Worm (Caenorhabditis elegans): ENCODE data around the gene F18C5.10.

The F18C5.10 gene

DNA sequence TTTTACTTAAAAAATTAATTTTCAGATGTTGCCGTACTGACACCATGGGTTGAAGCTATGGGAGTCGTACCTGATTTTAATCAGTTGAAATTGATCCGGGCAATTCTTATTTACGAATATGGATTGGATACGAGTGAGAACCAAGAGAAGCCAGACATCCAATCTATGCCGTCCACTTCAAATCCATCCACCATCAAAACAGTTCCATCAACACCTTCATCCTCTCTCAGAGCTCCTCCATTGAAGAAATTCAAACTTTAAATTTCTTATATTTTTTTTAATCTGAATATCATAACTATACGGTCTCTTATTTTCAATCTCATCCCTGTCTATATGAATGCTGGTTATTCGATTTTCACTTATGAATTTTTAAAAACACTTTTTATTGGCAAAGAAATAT, 2.4 kb downstream of the F18C5.10 start:
- TF ChIP-seq efl-1 (optimal IDR thresholded peaks at IDR 0.05) (no peak), efl-1 (GFP tag; optimal IDR thresholded peaks at IDR 0.05 in 1 of 2) (peak in 1 of 2 experiments; percentile 14), lin-35 (GFP tag; optimal IDR thresholded peaks at IDR 0.05) (peak in 1 of 2 experiments; percentile 19), ama-1 (optimal IDR thresholded peaks at IDR 0.05) (peak; percentile 64), C34B4.2 (tag; optimal IDR thresholded peaks at IDR 0.05) (no peak), nhr-237 (tag; optimal IDR thresholded peaks at IDR 0.05) (no peak), zip-4 (GFP tag; optimal IDR thresholded peaks at IDR 0.05) (no peak)

DNA sequence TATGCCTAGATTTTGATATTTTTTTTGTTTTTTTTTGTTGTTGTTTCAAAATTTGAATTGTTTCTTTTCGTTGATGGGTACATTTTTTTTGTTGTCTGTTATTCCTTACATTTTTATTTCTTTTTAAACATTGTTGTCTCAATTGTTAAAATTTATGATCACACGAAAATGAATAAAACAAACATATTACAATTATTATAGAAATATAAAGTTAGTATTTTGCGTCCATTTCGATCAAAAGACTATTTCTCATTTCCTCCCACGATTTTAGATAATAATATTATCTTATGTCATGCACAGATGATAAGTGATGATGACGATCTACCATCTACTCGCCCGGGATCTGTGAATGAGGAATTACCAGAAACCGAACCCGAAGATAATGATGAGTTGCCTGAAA, 6.6 kb downstream of the F18C5.10 start, which contains the start of gene wrn-1:
Gene wrn-1 (plus strand): TSS at position 301 of the 400 bp plus-strand sequence.
- no peak for TF ChIP-seq tbx-2 (tag; optimal IDR thresholded peaks at IDR 0.05)
- TF ChIP-seq hlh-4 (tag; optimal IDR thresholded peaks at IDR 0.05) = no peak
- no peak for TF ChIP-seq nhr-76 (tag; optimal IDR thresholded peaks at IDR 0.05)
- no peak for TF ChIP-seq C16A3.4 (tag; optimal IDR thresholded peaks at IDR 0.05)
- TF ChIP-seq fkh-10 (GFP tag; optimal IDR thresholded peaks at IDR 0.05) = no peak
- no peak for TF ChIP-seq nhr-237 (tag; optimal IDR thresholded peaks at IDR 0.05)
- no peak for TF ChIP-seq unc-62 (GFP tag; optimal IDR thresholded peaks at IDR 0.05)
- no peak for TF ChIP-seq unc-30 (tag; optimal IDR thresholded peaks at IDR 0.05)
- TF ChIP-seq ces-1 (GFP tag; optimal IDR thresholded peaks at IDR 0.05) = no peak
- TF ChIP-seq mab-9 (GFP tag; IDR thresholded peaks at IDR 0.05) = no peak
- TF ChIP-seq sptf-1 (tag; optimal IDR thresholded peaks at IDR 0.05) = no peak
- no peak for TF ChIP-seq vab-15 (tag; optimal IDR thresholded peaks at IDR 0.05)
- no peak for TF ChIP-seq nhr-84 (tag; optimal IDR thresholded peaks at IDR 0.05)
- no peak for TF ChIP-seq lin-35 (GFP tag; optimal IDR thresholded peaks at IDR 0.05)

DNA sequence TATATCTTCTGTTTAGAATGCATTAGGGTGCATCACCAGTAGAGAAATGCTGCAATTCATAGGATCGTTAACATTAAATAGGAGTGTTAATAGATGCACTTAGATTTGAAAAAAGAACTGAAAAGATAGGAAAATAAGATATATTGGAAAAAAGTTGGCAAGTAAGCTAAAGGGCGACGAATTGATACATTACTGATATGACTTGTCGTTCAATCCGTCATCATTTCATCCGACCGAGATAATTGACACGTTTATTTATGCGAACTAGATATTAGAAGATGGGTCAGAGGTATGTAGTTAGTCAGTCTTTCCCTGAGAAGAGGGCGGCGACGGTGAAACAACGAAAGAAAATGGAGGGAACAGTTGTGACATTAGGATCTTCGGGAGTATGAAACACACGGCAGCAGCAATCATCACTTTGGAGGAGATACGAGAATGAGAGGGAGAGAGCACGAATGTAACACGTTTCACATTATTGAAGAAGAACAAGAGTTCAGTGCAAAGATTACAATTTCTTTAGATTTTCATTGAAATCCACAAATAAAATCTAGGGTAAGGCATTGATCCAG, 16.3 kb downstream of the F18C5.10 start, which contains the start of gene lron-15:
Gene lron-15 (minus strand): TSS at position 51 of the 569 bp plus-strand sequence.
- TF ChIP-seq unc-130 (tag; optimal IDR thresholded peaks at IDR 0.05) (no peak), lin-14 (GFP tag; optimal IDR thresholded peaks at IDR 0.05) (peak; percentile 19)

DNA sequence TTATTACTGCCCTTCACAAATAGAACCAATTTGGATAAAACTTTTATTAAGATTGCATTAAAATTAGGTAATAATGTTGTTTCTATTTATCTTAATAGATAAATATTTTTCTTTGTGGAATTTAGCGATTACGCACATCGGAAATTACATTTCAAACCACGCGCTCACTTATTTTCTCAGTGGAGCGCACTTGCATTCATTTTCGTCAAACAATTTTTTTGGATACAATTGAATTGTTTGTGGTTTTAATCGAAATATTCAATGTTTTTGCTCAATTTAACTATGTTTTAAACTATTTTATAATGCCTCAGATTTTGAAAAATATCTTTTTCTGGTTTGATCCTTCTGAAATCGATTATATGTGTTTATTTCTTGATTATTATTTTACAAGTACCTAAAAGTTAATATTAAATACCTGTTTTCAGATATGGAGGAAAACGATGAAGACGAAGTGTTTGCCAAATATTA, 25.3 kb downstream of the F18C5.10 start, which contains the start of gene utp-20:
Gene utp-20 (plus strand): TSS at position 418 of the 468 bp plus-strand sequence.
- TF ChIP-seq skn-1 (tag; optimal IDR thresholded peaks at IDR 0.05) = peak; percentile 59
- peak; percentile 62 for TF ChIP-seq mep-1 (tag; optimal IDR thresholded peaks at IDR 0.05)
- TF ChIP-seq elt-2 (tag; optimal IDR thresholded peaks at IDR 0.05) = peak; percentile 5
- TF ChIP-seq F16B12.6 (tag; optimal IDR thresholded peaks at IDR 0.05) = peak; percentile 30
- TF ChIP-seq lin-15B (tag; optimal IDR thresholded peaks at IDR 0.05) = peak; percentile 22
- no peak for TF ChIP-seq pag-3 (tag; optimal IDR thresholded peaks at IDR 0.05; ENCODE audit: borderline replicate concordance, insufficient read depth)
- peak; percentile 81 to 92 for TF ChIP-seq efl-1 (optimal IDR thresholded peaks at IDR 0.05)
- peak; percentile 92 to 99 for TF ChIP-seq efl-1 (GFP tag; optimal IDR thresholded peaks at IDR 0.05 in 1 of 2)
- peak; percentile 83 for TF ChIP-seq C16A3.4 (tag; optimal IDR thresholded peaks at IDR 0.05)
- peak; percentile 69 to 82 for TF ChIP-seq lsy-2 (tag; optimal IDR thresholded peaks at IDR 0.05)
- peak; percentile 2 for TF ChIP-seq lin-39 (tag; optimal IDR thresholded peaks at IDR 0.05)
- no peak for TF ChIP-seq egl-27 (tag; optimal IDR thresholded peaks at IDR 0.05)
- TF ChIP-seq lir-3 (tag; optimal IDR thresholded peaks at IDR 0.05; ENCODE audit: poor library complexity) = no peak
- no peak for TF ChIP-seq nhr-77 (tag; optimal IDR thresholded peaks at IDR 0.05)
- TF ChIP-seq blmp-1 (tag; optimal IDR thresholded peaks at IDR 0.05) = peak; percentile 49
- peak; percentile 65 for TF ChIP-seq nhr-85 (tag)
- peak; percentile 90 to 97 for TF ChIP-seq lin-35 (GFP tag; optimal IDR thresholded peaks at IDR 0.05)
- peak; percentile 55 for TF ChIP-seq nhr-90 (tag; optimal IDR thresholded peaks at IDR 0.05; ENCODE audit: poor library complexity)
- peak; percentile 56 for TF ChIP-seq xbp-1 (tag; optimal IDR thresholded peaks at IDR 0.05)
- peak in 1 of 6 experiments; percentile 35 for TF ChIP-seq elt-3 (tag; optimal IDR thresholded peaks at IDR 0.05)
- no peak for TF ChIP-seq nhr-84 (tag; optimal IDR thresholded peaks at IDR 0.05)
- peak; percentile 19 for TF ChIP-seq unc-130 (tag; optimal IDR thresholded peaks at IDR 0.05)
- no peak for TF ChIP-seq grh-1 (GFP tag; IDR thresholded peaks at IDR 0.05)
- no peak for TF ChIP-seq aly-2 (tag; optimal IDR thresholded peaks at IDR 0.05)
- no peak for TF ChIP-seq sup-37 (GFP tag; optimal IDR thresholded peaks at IDR 0.05)
- peak; percentile 83 to 93 (median 92) for TF ChIP-seq dpl-1 (GFP tag; optimal IDR thresholded peaks at IDR 0.05)
- no peak for TF ChIP-seq unc-30 (tag; optimal IDR thresholded peaks at IDR 0.05)
- TF ChIP-seq ces-1 (GFP tag; optimal IDR thresholded peaks at IDR 0.05) = peak; percentile 48
- peak; percentile 50 for TF ChIP-seq swsn-7 (tag; optimal IDR thresholded peaks at IDR 0.05)
- peak; percentile 3 for TF ChIP-seq fkh-10 (GFP tag; optimal IDR thresholded peaks at IDR 0.05)
- peak; percentile 66 for TF ChIP-seq nhr-71 (tag; optimal IDR thresholded peaks at IDR 0.05)
- peak; percentile 26 for TF ChIP-seq fkh-8 (tag; optimal IDR thresholded peaks at IDR 0.05)
- TF ChIP-seq mdl-1 (tag; optimal IDR thresholded peaks at IDR 0.05) = peak in 1 of 2 experiments; percentile 10
